Fruit fly (Drosophila melanogaster) whole organism, adult: ENCODE data around the gene CG34266.

Source experiments
- CG11617 ChIP-seq: fragments of 200-800 bp; sonication (Bioruptor generic); optimal IDR thresholded peaks from 2 replicates; lab custom pipeline; 2017; ENCODE audit warnings: mild to moderate bottlenecking, missing biosample characterization, missing genetic modification reagents, missing genetic modification characterization
- CG14711 ChIP-seq: fragments of 200-800 bp; sonication (Bioruptor generic); optimal IDR thresholded peaks from 2 replicates; lab custom pipeline; 2018; ENCODE audit warnings: missing biosample characterization, mild to moderate bottlenecking, missing genetic modification characterization, moderate library complexity
- CG33017 ChIP-seq: fragments of 200-800 bp; sonication (Bioruptor generic); optimal IDR thresholded peaks from 2 replicates; lab custom pipeline; 2018; ENCODE audit warnings: missing biosample characterization, mild to moderate bottlenecking, missing genetic modification characterization, moderate library complexity
- Crg-1 ChIP-seq: fragments of 200-800 bp; sonication (Bioruptor generic); optimal IDR thresholded peaks from 2 replicates; lab custom pipeline; 2016; ENCODE audit warnings: missing biosample characterization, missing genetic modification characterization
- Mnt ChIP-seq: fragments of 200-800 bp; sonication (Bioruptor generic); optimal IDR thresholded peaks from 2 replicates; lab custom pipeline; 2016; ENCODE audit warnings: missing biosample characterization, mild to moderate bottlenecking, missing genetic modification characterization
- bab1 ChIP-seq: fragments of 200-800 bp; sonication (Bioruptor generic); optimal IDR thresholded peaks from 3 replicates; lab custom pipeline; 2019; ENCODE audit warnings: missing biosample characterization, mild to moderate bottlenecking, missing genetic modification characterization, moderate library complexity
- cic ChIP-seq: fragments of 200-800 bp; sonication (Bioruptor generic); optimal IDR thresholded peaks from 2 replicates; lab custom pipeline; 2017; ENCODE audit warnings: missing biosample characterization, mild to moderate bottlenecking, missing genetic modification characterization, moderate library complexity
- cnc ChIP-seq, 2 experiments: fragments of >200 bp; optimal IDR thresholded peaks; 2 replicates each; lab custom pipeline; 2017
- tj ChIP-seq: fragments of 200-800 bp; sonication (Bioruptor generic); optimal IDR thresholded peaks from 3 replicates; lab custom pipeline; 2017; ENCODE audit warnings: missing biosample characterization, mild to moderate bottlenecking, missing genetic modification characterization, moderate library complexity

DNA sequence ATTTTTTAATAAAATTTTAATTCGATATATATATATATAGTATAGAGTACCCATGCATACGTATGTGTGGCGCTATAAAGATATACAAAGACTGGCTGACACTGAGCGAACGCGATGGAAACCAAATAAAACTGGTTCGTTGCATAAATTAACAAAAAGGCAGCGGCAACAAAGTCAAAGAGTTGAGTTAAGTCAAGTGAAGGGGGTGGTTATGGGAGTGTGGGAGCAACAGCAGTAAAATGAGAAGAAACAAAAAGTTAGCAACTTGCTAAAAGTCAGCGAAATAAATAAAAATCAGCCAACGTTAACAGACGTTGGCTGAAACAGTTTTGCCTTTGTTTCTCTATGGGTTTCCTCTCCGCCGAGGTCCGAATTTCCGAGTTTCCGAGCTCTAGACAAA, 20.9 kb downstream of the CG34266 start:
- TF ChIP-seq CG14711 (tag; lab: Kevin White, UChicago) (no peak), Crg-1 (GFP tag; lab: Kevin White, UChicago) (no peak), tj (peak; percentile 83), Mnt (GFP tag; lab: Kevin White, UChicago) (no peak), cnc (optimal IDR thresholded peaks at IDR 0.05; lab: Kevin White, UChicago) (no peak), CG11617 (no peak), CG33017 (tag; lab: Kevin White, UChicago) (no peak), cic (GFP tag; lab: Kevin White, UChicago) (no peak), bab1 (GFP tag; lab: Kevin White, UChicago) (no peak)
